Fruit fly (Drosophila melanogaster) whole organism, embryonic: Measurements from ENCODE around the gene Tfb4.

Experiments used
- Abd-B ChIP-seq: fragments of 200-800 bp; sonication (Bioruptor generic); optimal IDR thresholded peaks from 2 replicates; lab custom pipeline; 2018; ENCODE audit warnings: missing biosample characterization, mild to moderate bottlenecking, missing genetic modification characterization, moderate library complexity
- Antp ChIP-seq: fragments of 200-800 bp; sonication (Bioruptor generic); optimal IDR thresholded peaks from 3 replicates; lab custom pipeline; 2016; ENCODE audit warnings: missing biosample characterization, missing genetic modification characterization
- CG10431 ChIP-seq: fragments of 200-800 bp; sonication (Bioruptor generic); optimal IDR thresholded peaks from 3 replicates; lab custom pipeline; 2018; ENCODE audit warnings: missing biosample characterization, mild to moderate bottlenecking, missing genetic modification characterization
- CG10654 ChIP-seq: fragments of 200-800 bp; sonication (Bioruptor generic); optimal IDR thresholded peaks from 2 replicates; lab custom pipeline; 2016; ENCODE audit warnings: missing biosample characterization, missing genetic modification characterization
- CG11093 ChIP-seq: fragments of 200-800 bp; sonication (Bioruptor generic); IDR thresholded peaks from 3 replicates; pipeline ENCODE4 v1.3.6; 2022; ENCODE audit warnings: missing biosample characterization, missing genetic modification characterization
- CG12155 ChIP-seq: fragments of 200-800 bp; sonication (Bioruptor generic); optimal IDR thresholded peaks from 3 replicates; lab custom pipeline; 2016; ENCODE audit warnings: missing biosample characterization, missing genetic modification characterization
- CG13296 ChIP-seq: fragments of 200-800 bp; sonication (Bioruptor generic); optimal IDR thresholded peaks from 3 replicates; lab custom pipeline; 2018; ENCODE audit warnings: missing biosample characterization, mild to moderate bottlenecking, missing genetic modification characterization
- CG15601 ChIP-seq: fragments of 200-800 bp; sonication (Bioruptor generic); optimal IDR thresholded peaks from 3 replicates; lab custom pipeline; 2019; ENCODE audit warnings: missing biosample characterization, mild to moderate bottlenecking, missing genetic modification characterization, moderate library complexity
- CG17802 ChIP-seq: fragments of 200-800 bp; sonication (Bioruptor generic); optimal IDR thresholded peaks from 2 replicates; lab custom pipeline; 2018; ENCODE audit warnings: missing biosample characterization, mild to moderate bottlenecking, missing genetic modification characterization, moderate library complexity
- CG17912 ChIP-seq: fragments of 200-800 bp; sonication (Bioruptor generic); optimal IDR thresholded peaks from 2 replicates; lab custom pipeline; 2018; ENCODE audit warnings: missing biosample characterization, mild to moderate bottlenecking, missing genetic modification characterization
- CG18764 ChIP-seq: fragments of 200-800 bp; sonication (Bioruptor generic); optimal IDR thresholded peaks from 3 replicates; lab custom pipeline; 2016; ENCODE audit warnings: missing biosample characterization, missing genetic modification characterization
- CG30431 ChIP-seq: fragments of 200-800 bp; sonication (Bioruptor generic); optimal IDR thresholded peaks from 2 replicates; lab custom pipeline; 2017; ENCODE audit warnings: missing biosample characterization, missing genetic modification characterization
- CG33213 ChIP-seq: fragments of 200-800 bp; sonication (Bioruptor generic); optimal IDR thresholded peaks from 3 replicates; lab custom pipeline; 2016; ENCODE audit warnings: missing biosample characterization, missing genetic modification characterization
- CG33557 ChIP-seq: fragments of 200-800 bp; sonication (Bioruptor generic); optimal IDR thresholded peaks from 2 replicates; lab custom pipeline; 2019; ENCODE audit warnings: missing biosample characterization, mild to moderate bottlenecking, missing genetic modification characterization, moderate library complexity
- CG3838 ChIP-seq: fragments of 200-800 bp; sonication (Bioruptor generic); optimal IDR thresholded peaks from 3 replicates; lab custom pipeline; 2016; ENCODE audit warnings: missing biosample characterization, missing genetic modification characterization
- CG4282 ChIP-seq: fragments of 200-800 bp; sonication (Bioruptor generic); optimal IDR thresholded peaks from 2 replicates; lab custom pipeline; 2016; ENCODE audit warnings: missing biosample characterization, missing genetic modification characterization
- CG4730 ChIP-seq: fragments of 200-800 bp; sonication (Bioruptor generic); IDR thresholded peaks from 2 replicates; pipeline ENCODE4 v1.3.6; 2022; ENCODE audit warnings: missing biosample characterization, missing genetic modification characterization
- CG6254 ChIP-seq: fragments of 200-800 bp; sonication (Bioruptor generic); optimal IDR thresholded peaks from 3 replicates; lab custom pipeline; 2017; ENCODE audit warnings: mild to moderate bottlenecking, missing biosample characterization, missing genetic modification reagents, missing genetic modification characterization
- CG8281 ChIP-seq: fragments of 200-800 bp; sonication (Bioruptor generic); optimal IDR thresholded peaks from 2 replicates; lab custom pipeline; 2018; ENCODE audit warnings: missing biosample characterization, mild to moderate bottlenecking, missing genetic modification characterization, moderate library complexity
- CG8944 ChIP-seq: fragments of 200-800 bp; sonication (Bioruptor generic); optimal IDR thresholded peaks from 3 replicates; lab custom pipeline; 2016; ENCODE audit warnings: missing biosample characterization, missing genetic modification characterization
- CG9437 ChIP-seq: fragments of 200-800 bp; sonication (Bioruptor generic); optimal IDR thresholded peaks from 2 replicates; lab custom pipeline; 2018; ENCODE audit warnings: missing biosample characterization, mild to moderate bottlenecking, missing genetic modification characterization
- Dek ChIP-seq: fragments of 200-800 bp; sonication (Bioruptor generic); optimal IDR thresholded peaks from 3 replicates; lab custom pipeline; 2019; ENCODE audit warnings: missing biosample characterization, mild to moderate bottlenecking, missing genetic modification characterization, moderate library complexity
- Fer1 ChIP-seq: fragments of 200-800 bp; sonication (Bioruptor generic); optimal IDR thresholded peaks from 2 replicates; lab custom pipeline; 2017; ENCODE audit warnings: missing biosample characterization, mild to moderate bottlenecking, missing genetic modification characterization
- Fer2 ChIP-seq: fragments of 200-800 bp; sonication (Bioruptor generic); optimal IDR thresholded peaks from 2 replicates; lab custom pipeline; 2018; ENCODE audit warnings: missing biosample characterization, mild to moderate bottlenecking, missing genetic modification characterization, moderate library complexity
- Hey ChIP-seq: fragments of 200-800 bp; sonication (Bioruptor generic); optimal IDR thresholded peaks from 3 replicates; lab custom pipeline; 2018; ENCODE audit warnings: missing biosample characterization, mild to moderate bottlenecking, missing genetic modification characterization
- Hmx ChIP-seq: fragments of 200-800 bp; sonication (Bioruptor generic); optimal IDR thresholded peaks from 2 replicates; lab custom pipeline; 2016; ENCODE audit warnings: missing biosample characterization, missing genetic modification characterization
- Hr78 ChIP-seq, 2 experiments: fragments of 200-800 bp in 1 of 2; fragments of >200 bp in 1 of 2; sonication (Bioruptor generic) in 1 of 2; optimal IDR thresholded peaks; 2 replicates each; lab custom pipeline; 2017 to 2019; ENCODE audit warnings: missing biosample characterization in 2 of 2, missing genetic modification characterization in 2 of 2, mild to moderate bottlenecking in 1 of 2, moderate library complexity in 1 of 2
- NC2α ChIP-seq: fragments of 200-800 bp; sonication (Bioruptor generic); optimal IDR thresholded peaks from 2 replicates; lab custom pipeline; 2016; ENCODE audit warnings: missing biosample characterization, missing genetic modification characterization
- Neu2 ChIP-seq: fragments of 200-800 bp; sonication (Bioruptor generic); optimal IDR thresholded peaks from 3 replicates; lab custom pipeline; 2016; ENCODE audit warnings: missing biosample characterization, missing genetic modification characterization, borderline replicate concordance
- Rfx ChIP-seq: fragments of 200-800 bp; sonication (Bioruptor generic); IDR thresholded peaks from 2 replicates; pipeline ENCODE4 v1.3.6; 2022; ENCODE audit warnings: missing biosample characterization, missing genetic modification characterization
- Six4 ChIP-seq: fragments of 200-800 bp; sonication (Bioruptor generic); optimal IDR thresholded peaks from 2 replicates; lab custom pipeline; 2016; ENCODE audit warnings: missing biosample characterization, missing genetic modification characterization
- Ssrp ChIP-seq: fragments of 200-800 bp; sonication (Bioruptor generic); optimal IDR thresholded peaks from 2 replicates; lab custom pipeline; 2018; ENCODE audit warnings: missing biosample characterization, mild to moderate bottlenecking, missing genetic modification characterization, moderate library complexity
- TFAM ChIP-seq: fragments of 200-800 bp; sonication (Bioruptor generic); optimal IDR thresholded peaks from 2 replicates; lab custom pipeline; 2017; ENCODE audit warnings: missing biosample characterization, missing genetic modification characterization, inconsistent platforms
- Taf1 ChIP-seq: fragments of 200-800 bp; sonication (Bioruptor generic); IDR thresholded peaks from 2 replicates; pipeline ENCODE4 v1.3.6; 2022; ENCODE audit warnings: missing biosample characterization, missing genetic modification characterization
- Usf ChIP-seq: fragments of 200-800 bp; sonication (Bioruptor generic); optimal IDR thresholded peaks from 2 replicates; lab custom pipeline; 2017; ENCODE audit warnings: missing genotype, missing biosample characterization, missing genetic modification characterization
- amos ChIP-seq: fragments of 200-800 bp; sonication (Bioruptor generic); IDR thresholded peaks from 2 replicates; pipeline ENCODE4 v1.3.6; 2022; ENCODE audit warnings: missing biosample characterization, missing genetic modification characterization; ENCODE audit not compliant: partially characterized antibody
- ap ChIP-seq: fragments of 200-800 bp; sonication (Bioruptor generic); IDR thresholded peaks from 2 replicates; pipeline ENCODE4 v1.3.6; 2022; ENCODE audit warnings: missing biosample characterization, missing genetic modification characterization
- dm ChIP-seq: fragments of 200-800 bp; sonication (Bioruptor generic); optimal IDR thresholded peaks from 3 replicates; lab custom pipeline; 2016; ENCODE audit warnings: missing biosample characterization, missing genetic modification characterization
- dysf ChIP-seq: fragments of 200-800 bp; sonication (Bioruptor generic); IDR thresholded peaks from 3 replicates; pipeline ENCODE4 v1.3.6; 2022; ENCODE audit warnings: missing biosample characterization, missing genetic modification characterization
- emc ChIP-seq: fragments of 200-800 bp; sonication (Bioruptor generic); optimal IDR thresholded peaks from 2 replicates; lab custom pipeline; 2016; ENCODE audit warnings: missing biosample characterization, missing genetic modification characterization
- fd64A ChIP-seq: fragments of 200-800 bp; sonication (Bioruptor generic); optimal IDR thresholded peaks from 3 replicates; lab custom pipeline; 2018; ENCODE audit warnings: missing biosample characterization, mild to moderate bottlenecking, missing genetic modification characterization
- grn ChIP-seq: fragments of 200-800 bp; sonication (Bioruptor generic); optimal IDR thresholded peaks from 3 replicates; lab custom pipeline; 2017; ENCODE audit warnings: missing biosample characterization, missing genetic modification characterization
- ken ChIP-seq: fragments of 200-800 bp; sonication (Bioruptor generic); IDR thresholded peaks from 3 replicates; pipeline ENCODE4 v1.3.6; 2022; ENCODE audit warnings: missing biosample characterization, missing genetic modification characterization
- kni ChIP-seq: fragments of 200-800 bp; sonication (Bioruptor generic); optimal IDR thresholded peaks from 3 replicates; lab custom pipeline; 2017; ENCODE audit warnings: mild to moderate bottlenecking, missing biosample characterization, missing genetic modification reagents, missing genetic modification characterization
- lilli ChIP-seq: fragments of 200-800 bp; sonication (Bioruptor generic); optimal IDR thresholded peaks from 3 replicates; lab custom pipeline; 2016; ENCODE audit warnings: missing biosample characterization, missing genetic modification characterization
- lola ChIP-seq, 3 experiments: fragments of >200 bp in 2 of 3; fragments of 200-800 bp in 1 of 3; sonication (Bioruptor generic) in 1 of 3; optimal IDR thresholded peaks; 2 replicates each; lab custom pipeline; 2017 to 2019; ENCODE audit warnings: missing biosample characterization in 3 of 3, missing genetic modification characterization in 3 of 3, mild to moderate bottlenecking in 1 of 3, moderate library complexity in 1 of 3
- nmo ChIP-seq: fragments of 200-800 bp; sonication (Bioruptor generic); optimal IDR thresholded peaks from 2 replicates; lab custom pipeline; 2018; ENCODE audit warnings: missing biosample characterization, mild to moderate bottlenecking, missing genetic modification characterization, moderate library complexity
- pho ChIP-seq: fragments of 200-800 bp; sonication (Bioruptor generic); optimal IDR thresholded peaks from 2 replicates; lab custom pipeline; 2016; ENCODE audit warnings: missing biosample characterization, missing genetic modification characterization
- psq ChIP-seq: fragments of 200-800 bp; sonication (Bioruptor generic); optimal IDR thresholded peaks from 2 replicates; lab custom pipeline; 2017; ENCODE audit warnings: missing biosample characterization, missing genetic modification characterization

Tfb4 gene

dm6 chr2L:1169867-1170415 lies 19.5 kb upstream of the Tfb4 start, which contains the start of the genes CG31922 and Plap (continued):
- 0 out of 2 replicates have a peak, but pooled peaks have one; percentile 4 for TF ChIP-seq ap
- peak; percentile 67 for TF ChIP-seq Dek
- TF ChIP-seq dm: peak; percentile 38
- TF ChIP-seq ken (GFP tag; lab: Robert Waterston, UW): no peak
- TF ChIP-seq CG18764 (GFP tag; lab: Kevin White, UChicago): peak; percentile 66
- TF ChIP-seq Neu2 (GFP tag; lab: Kevin White, UChicago): no peak
- TF ChIP-seq Hr78 (GFP tag; optimal IDR thresholded peaks at IDR 0.05; lab: Kevin White, UChicago): peak in 1 of 2 experiments; percentile 75
- peak; percentile 59 for TF ChIP-seq Ssrp
- peak; percentile 82 for TF ChIP-seq Rfx (GFP tag; lab: Robert Waterston, UW)
- TF ChIP-seq Fer2 (tag; lab: Kevin White, UChicago): peak; percentile 66
- TF ChIP-seq pho (GFP tag; lab: Kevin White, UChicago): peak; percentile 81
- peak; percentile 61 for TF ChIP-seq CG33557 (GFP tag; lab: Kevin White, UChicago)
- peak; percentile 55 for TF ChIP-seq CG9437 (GFP tag; lab: Kevin White, UChicago)
- peak; percentile 39; the same call in 1 of the 2 replicates for TF ChIP-seq Taf1 (GFP tag; lab: Robert Waterston, UW)
- peak; percentile 42 for TF ChIP-seq CG8944 (GFP tag; lab: Kevin White, UChicago)
- no peak for TF ChIP-seq CG11093 (GFP tag; lab: Robert Waterston, UW)
- TF ChIP-seq CG17802 (tag; lab: Kevin White, UChicago): no peak
- peak; percentile 16 for TF ChIP-seq psq (GFP tag; lab: Kevin White, UChicago)
- peak; percentile 57 for TF ChIP-seq Antp (GFP tag; lab: Kevin White, UChicago)
- TF ChIP-seq CG15601 (tag; lab: Kevin White, UChicago): peak; percentile 71
- TF ChIP-seq Six4: peak; percentile 41
- no peak for TF ChIP-seq CG17912
- no peak for TF ChIP-seq Usf (GFP tag; lab: Kevin White, UChicago)
- peak; percentile 70 for TF ChIP-seq Fer1 (GFP tag; lab: Kevin White, UChicago)
- peak; percentile 82; the same call in 1 of the 2 replicates for TF ChIP-seq amos (GFP tag; lab: Robert Waterston, UW)
- 0 out of 2 replicates have a peak, but pooled peaks have one; percentile 25 for TF ChIP-seq CG4730 (GFP tag; lab: Robert Waterston, UW)
- peak; percentile 14 for TF ChIP-seq kni (GFP tag; lab: Kevin White, UChicago)
- TF ChIP-seq Hey (tag; lab: Kevin White, UChicago): no peak
- peak; percentile 29 for TF ChIP-seq emc (GFP tag; lab: Kevin White, UChicago)
- TF ChIP-seq Hmx (GFP tag; lab: Kevin White, UChicago): peak; percentile 46
- no peak for TF ChIP-seq CG30431 (GFP tag; lab: Kevin White, UChicago)
- peak; percentile 17 for TF ChIP-seq CG4282 (GFP tag; lab: Kevin White, UChicago)
- TF ChIP-seq CG12155: peak; percentile 80
- peak; percentile 50 for TF ChIP-seq CG10654 (GFP tag; lab: Kevin White, UChicago)
- TF ChIP-seq lilli (GFP tag; lab: Kevin White, UChicago): peak; percentile 87
- TF ChIP-seq NC2α (GFP tag; lab: Kevin White, UChicago): no peak
- peak in 1 of 3 experiments; percentile 67 for TF ChIP-seq lola (GFP tag; optimal IDR thresholded peaks at IDR 0.05; lab: Kevin White, UChicago)
- peak; percentile 36 for TF ChIP-seq CG8281 (tag; lab: Kevin White, UChicago)
- TF ChIP-seq CG6254 (GFP tag; lab: Kevin White, UChicago): no peak
- no peak for TF ChIP-seq CG3838 (GFP tag; lab: Kevin White, UChicago)
- TF ChIP-seq TFAM (GFP tag; lab: Kevin White, UChicago): no peak
- peak; percentile 57 for TF ChIP-seq CG33213
- peak; percentile 23 for TF ChIP-seq CG10431 (GFP tag; lab: Kevin White, UChicago)
- TF ChIP-seq dysf: peak; percentile 62; the same call in 1 of the 3 replicates
- TF ChIP-seq grn (GFP tag; lab: Kevin White, UChicago): no peak
- TF ChIP-seq CG13296 (GFP tag; lab: Kevin White, UChicago): peak; percentile 49
- TF ChIP-seq nmo (GFP tag; lab: Kevin White, UChicago): peak; percentile 85
- peak; percentile 59 for TF ChIP-seq Abd-B
- no peak for TF ChIP-seq fd64A (GFP tag; lab: Kevin White, UChicago)
